Fruit fly (Drosophila melanogaster) whole organism, embryonic: Measurements from ENCODE around the gene Hip14.

Source experiments
- CG10543 ChIP-seq: fragments of 200-800 bp; sonication (Bioruptor generic); optimal IDR thresholded peaks from 3 replicates; lab custom pipeline; 2017; ENCODE audit warnings: missing biosample characterization, mild to moderate bottlenecking, missing genetic modification characterization, moderate library complexity
- CG10979 ChIP-seq: fragments of 200-800 bp; sonication (Bioruptor generic); optimal IDR thresholded peaks from 2 replicates; lab custom pipeline; 2018; ENCODE audit warnings: missing biosample characterization, mild to moderate bottlenecking, missing genetic modification characterization, moderate library complexity
- CG11723 ChIP-seq: fragments of 200-800 bp; sonication (Bioruptor generic); optimal IDR thresholded peaks from 2 replicates; lab custom pipeline; 2017; ENCODE audit warnings: missing biosample characterization, mild to moderate bottlenecking, missing genetic modification characterization
- CG12104 ChIP-seq: fragments of 200-800 bp; sonication (Bioruptor generic); optimal IDR thresholded peaks from 3 replicates; lab custom pipeline; 2016; ENCODE audit warnings: missing biosample characterization, missing genetic modification characterization
- CG12155 ChIP-seq: fragments of 200-800 bp; sonication (Bioruptor generic); optimal IDR thresholded peaks from 3 replicates; lab custom pipeline; 2016; ENCODE audit warnings: missing biosample characterization, missing genetic modification characterization
- CG15269 ChIP-seq: fragments of 200-800 bp; sonication (Bioruptor generic); optimal IDR thresholded peaks from 2 replicates; lab custom pipeline; 2018; ENCODE audit warnings: missing biosample characterization, mild to moderate bottlenecking, missing genetic modification characterization, moderate library complexity
- CG17612 ChIP-seq: fragments of 200-800 bp; sonication (Bioruptor generic); IDR thresholded peaks from 2 replicates; pipeline ENCODE4 v1.3.6; 2022; ENCODE audit warnings: missing biosample characterization, missing genetic modification characterization
- CG2875 ChIP-seq: fragments of 200-800 bp; sonication (Bioruptor generic); optimal IDR thresholded peaks from 2 replicates; lab custom pipeline; 2017; ENCODE audit warnings: missing biosample characterization, mild to moderate bottlenecking, missing genetic modification characterization, missing genetic modification reagents
- CG32767 ChIP-seq: fragments of 200-800 bp; sonication (Bioruptor generic); IDR thresholded peaks from 2 replicates; pipeline ENCODE4 v1.3.6; 2022; ENCODE audit warnings: missing biosample characterization, missing genetic modification characterization
- CG3847 ChIP-seq: fragments of 200-800 bp; sonication (Bioruptor generic); IDR thresholded peaks from 2 replicates; pipeline ENCODE4 v1.3.6; 2022; ENCODE audit warnings: missing biosample characterization, missing genetic modification characterization
- CG42726 ChIP-seq: fragments of 200-800 bp; sonication (Bioruptor generic); IDR thresholded peaks from 2 replicates; pipeline ENCODE4 v1.3.6; 2022; ENCODE audit warnings: missing biosample characterization, missing genetic modification characterization; ENCODE audit not compliant: partially characterized antibody
- CG4730 ChIP-seq: fragments of 200-800 bp; sonication (Bioruptor generic); IDR thresholded peaks from 2 replicates; pipeline ENCODE4 v1.3.6; 2022; ENCODE audit warnings: missing biosample characterization, missing genetic modification characterization
- CG5953 ChIP-seq: fragments of 200-800 bp; sonication (Bioruptor generic); IDR thresholded peaks from 2 replicates; pipeline ENCODE4 v1.3.6; 2022; ENCODE audit warnings: missing biosample characterization, missing genetic modification characterization
- CG6254 ChIP-seq: fragments of 200-800 bp; sonication (Bioruptor generic); optimal IDR thresholded peaks from 3 replicates; lab custom pipeline; 2017; ENCODE audit warnings: mild to moderate bottlenecking, missing biosample characterization, missing genetic modification reagents, missing genetic modification characterization
- CG7372 ChIP-seq: fragments of 200-800 bp; sonication (Bioruptor generic); IDR thresholded peaks from 2 replicates; pipeline ENCODE4 v1.3.6; 2022; ENCODE audit warnings: missing biosample characterization, missing genetic modification characterization
- CHES-1-like ChIP-seq: fragments of 200-800 bp; sonication (Bioruptor generic); optimal IDR thresholded peaks from 2 replicates; lab custom pipeline; 2016; ENCODE audit warnings: missing biosample characterization, missing genetic modification characterization
- CrebB ChIP-seq: fragments of 200-800 bp; sonication (Bioruptor generic); optimal IDR thresholded peaks from 3 replicates; lab custom pipeline; 2018; ENCODE audit warnings: missing biosample characterization, mild to moderate bottlenecking, missing genetic modification characterization
- E2f2 ChIP-seq: fragments of 200-800 bp; sonication (Bioruptor generic); IDR thresholded peaks from 2 replicates; pipeline ENCODE4 v1.3.6; 2022; ENCODE audit warnings: missing biosample characterization, missing genetic modification characterization
- Fer1 ChIP-seq: fragments of 200-800 bp; sonication (Bioruptor generic); optimal IDR thresholded peaks from 2 replicates; lab custom pipeline; 2017; ENCODE audit warnings: missing biosample characterization, mild to moderate bottlenecking, missing genetic modification characterization
- Fer3 ChIP-seq: fragments of 200-800 bp; sonication (Bioruptor generic); optimal IDR thresholded peaks from 2 replicates; lab custom pipeline; 2018; ENCODE audit warnings: missing biosample characterization, mild to moderate bottlenecking, missing genetic modification characterization, moderate library complexity
- GATAe ChIP-seq: fragments of 200-800 bp; sonication (Bioruptor generic); conservative IDR thresholded peaks from 2 replicates; pipeline ENCODE4 v1.3.6; 2022; ENCODE audit warnings: missing biosample characterization, missing genetic modification characterization
- H2.0 ChIP-seq: fragments of 200-800 bp; sonication (Bioruptor generic); IDR thresholded peaks from 2 replicates; pipeline ENCODE4 v1.3.6; 2022; ENCODE audit warnings: missing biosample characterization, missing genetic modification characterization
- HLH3B ChIP-seq: fragments of 200-800 bp; sonication (Bioruptor generic); IDR thresholded peaks from 2 replicates; pipeline ENCODE4 v1.3.6; 2022; ENCODE audit warnings: missing biosample characterization, missing genetic modification characterization
- HLH4C ChIP-seq: fragments of 200-800 bp; sonication (Bioruptor generic); IDR thresholded peaks from 3 replicates; pipeline ENCODE4 v1.3.6; 2022; ENCODE audit warnings: missing biosample characterization, missing genetic modification characterization; ENCODE audit not compliant: partially characterized antibody
- HmgD ChIP-seq: fragments of 200-800 bp; sonication (Bioruptor generic); optimal IDR thresholded peaks from 3 replicates; lab custom pipeline; 2016; ENCODE audit warnings: missing biosample characterization, missing genetic modification characterization
- Hsf ChIP-seq: fragments of 200-800 bp; sonication (Bioruptor generic); optimal IDR thresholded peaks from 3 replicates; lab custom pipeline; 2016; ENCODE audit warnings: missing biosample characterization, missing genetic modification characterization
- Oaz ChIP-seq: fragments of 200-800 bp; sonication (Bioruptor generic); IDR thresholded peaks from 2 replicates; pipeline ENCODE4 v1.3.6; 2022; ENCODE audit warnings: missing biosample characterization, missing genetic modification characterization
- Oli ChIP-seq: fragments of 200-800 bp; sonication (Bioruptor generic); optimal IDR thresholded peaks from 2 replicates; lab custom pipeline; 2018; ENCODE audit warnings: missing biosample characterization, mild to moderate bottlenecking, missing genetic modification characterization, moderate library complexity
- Sox102F ChIP-seq: fragments of 200-800 bp; sonication (Bioruptor generic); optimal IDR thresholded peaks from 2 replicates; lab custom pipeline; 2018; ENCODE audit warnings: missing biosample characterization, mild to moderate bottlenecking, missing genetic modification characterization, moderate library complexity
- ash1 ChIP-seq: fragments of 200-800 bp; sonication (Bioruptor generic); optimal IDR thresholded peaks from 2 replicates; lab custom pipeline; 2018; ENCODE audit warnings: missing biosample characterization, mild to moderate bottlenecking, missing genetic modification characterization
- ato ChIP-seq: fragments of 200-800 bp; sonication (Bioruptor generic); IDR thresholded peaks from 2 replicates; pipeline ENCODE4 v1.3.6; 2022; ENCODE audit warnings: missing biosample characterization, missing genetic modification characterization; ENCODE audit not compliant: partially characterized antibody
- br ChIP-seq: fragments of >200 bp; optimal IDR thresholded peaks from 2 replicates; lab custom pipeline; 2017
- chif ChIP-seq, 2 experiments: fragments of 200-800 bp; sonication (Bioruptor generic); optimal IDR thresholded peaks; 3 replicates each; lab custom pipeline; 2016; ENCODE audit warnings: missing biosample characterization in 2 of 2, missing genetic modification characterization in 2 of 2
- danr ChIP-seq: fragments of 200-800 bp; sonication (Bioruptor generic); IDR thresholded peaks from 2 replicates; pipeline ENCODE4 v1.3.6; 2022; ENCODE audit warnings: missing biosample characterization, missing genetic modification characterization
- gfzf ChIP-seq: fragments of 200-800 bp; sonication (Bioruptor generic); optimal IDR thresholded peaks from 2 replicates; lab custom pipeline; 2016; ENCODE audit warnings: missing biosample characterization, mild to moderate bottlenecking, missing genetic modification characterization, moderate library complexity
- gt ChIP-seq: fragments of 200-800 bp; sonication (Bioruptor generic); IDR thresholded peaks from 2 replicates; pipeline ENCODE4 v1.3.6; 2022; ENCODE audit warnings: missing biosample characterization, missing genetic modification characterization
- kay ChIP-seq: fragments of 200-800 bp; sonication (Bioruptor generic); optimal IDR thresholded peaks from 2 replicates; lab custom pipeline; 2016; ENCODE audit warnings: missing biosample characterization, missing genetic modification characterization
- klu ChIP-seq: fragments of 200-800 bp; sonication (Bioruptor generic); IDR thresholded peaks from 2 replicates; pipeline ENCODE4 v1.3.6; 2022; ENCODE audit warnings: missing biosample characterization, missing genetic modification characterization
- lola ChIP-seq, 3 experiments: fragments of >200 bp in 2 of 3; fragments of 200-800 bp in 1 of 3; sonication (Bioruptor generic) in 1 of 3; optimal IDR thresholded peaks; 2 replicates each; lab custom pipeline; 2017 to 2019; ENCODE audit warnings: missing biosample characterization in 3 of 3, missing genetic modification characterization in 3 of 3, mild to moderate bottlenecking in 1 of 3, moderate library complexity in 1 of 3
- maf-S ChIP-seq: fragments of 200-800 bp; sonication (Bioruptor generic); optimal IDR thresholded peaks from 2 replicates; lab custom pipeline; 2016; ENCODE audit warnings: missing biosample characterization, missing genetic modification characterization
- mirr ChIP-seq: fragments of 200-800 bp; sonication (Bioruptor generic); optimal IDR thresholded peaks from 3 replicates; lab custom pipeline; 2018; ENCODE audit warnings: missing biosample characterization, mild to moderate bottlenecking, missing genetic modification characterization
- oc ChIP-seq: fragments of 200-800 bp; sonication (Bioruptor generic); optimal IDR thresholded peaks from 2 replicates; lab custom pipeline; 2018; ENCODE audit warnings: missing biosample characterization, mild to moderate bottlenecking, missing genetic modification characterization, moderate library complexity
- pho ChIP-seq: fragments of 200-800 bp; sonication (Bioruptor generic); optimal IDR thresholded peaks from 2 replicates; lab custom pipeline; 2016; ENCODE audit warnings: missing biosample characterization, missing genetic modification characterization
- phol ChIP-seq: fragments of 200-800 bp; sonication (Bioruptor generic); optimal IDR thresholded peaks from 3 replicates; lab custom pipeline; 2018; ENCODE audit warnings: missing biosample characterization, mild to moderate bottlenecking, missing genetic modification characterization, moderate library complexity
- pum ChIP-seq: fragments of 200-800 bp; sonication (Bioruptor generic); optimal IDR thresholded peaks from 2 replicates; lab custom pipeline; 2016; ENCODE audit warnings: missing biosample characterization, missing genetic modification characterization
- seq ChIP-seq: fragments of 200-800 bp; sonication (Bioruptor generic); IDR thresholded peaks from 2 replicates; pipeline ENCODE4 v1.3.6; 2022; ENCODE audit warnings: missing biosample characterization, missing genetic modification characterization
- ssp ChIP-seq: fragments of 200-800 bp; sonication (Bioruptor generic); IDR thresholded peaks from 2 replicates; pipeline ENCODE4 v1.3.6; 2022; ENCODE audit warnings: missing biosample characterization, missing genetic modification characterization
- twi ChIP-seq: fragments of 200-800 bp; optimal IDR thresholded peaks from 2 replicates; lab custom pipeline; 2019; ENCODE audit warnings: missing biosample characterization, mild to moderate bottlenecking, missing genetic modification characterization, moderate library complexity
- tx ChIP-seq: fragments of 200-800 bp; sonication (Bioruptor generic); optimal IDR thresholded peaks from 2 replicates; lab custom pipeline; 2016; ENCODE audit warnings: missing biosample characterization, missing genetic modification characterization
- wdn ChIP-seq: fragments of 200-800 bp; sonication (Bioruptor generic); IDR thresholded peaks from 2 replicates; pipeline ENCODE4 v1.3.6; 2022; ENCODE audit warnings: missing biosample characterization, missing genetic modification characterization

Hip14 gene

DNA sequence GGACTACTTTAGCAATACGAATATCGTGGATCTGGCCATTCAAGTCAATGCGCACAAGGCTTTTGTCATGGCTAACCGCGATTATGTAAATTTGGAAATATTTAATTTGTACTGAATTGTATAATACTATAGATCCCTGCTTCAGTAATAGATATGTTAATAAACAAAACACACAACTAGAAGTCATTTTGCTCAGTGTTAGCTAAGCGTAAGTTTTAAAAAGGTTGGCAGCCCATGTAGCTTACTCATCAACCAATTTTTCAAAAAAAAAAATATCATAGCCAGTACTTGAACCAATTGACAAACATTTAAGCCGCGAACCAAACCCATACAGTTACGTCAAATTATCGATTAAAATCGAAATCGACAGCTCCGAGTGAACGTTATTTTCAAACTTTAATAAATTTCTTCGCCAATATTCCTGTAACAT is 49.0 kb downstream of the Hip14 start (continued):
- TF ChIP-seq HmgD (peak; percentile 72), Oaz (GFP tag; lab: Robert Waterston, UW) (peak; percentile 63), CG12155 (GFP tag; lab: Kevin White, UChicago) (peak; percentile 75), CrebB (peak; percentile 86), ssp (GFP tag; lab: Robert Waterston, UW) (peak; percentile 65; the same call in 1 of the 2 replicates), klu (GFP tag; lab: Robert Waterston, UW) (no peak; the same call in 1 of the 2 replicates), seq (GFP tag; lab: Robert Waterston, UW) (peak; percentile 70), ash1 (GFP tag; lab: Kevin White, UChicago) (no peak), pho (GFP tag; lab: Kevin White, UChicago) (peak; percentile 87), twi (peak; percentile 22), CG7372 (peak; percentile 73), HLH4C (GFP tag; lab: Robert Waterston, UW) (peak; percentile 44; the same call in 1 of the 3 replicates), maf-S (GFP tag; lab: Kevin White, UChicago) (peak; percentile 67), GATAe (GFP tag; lab: Robert Waterston, UW) (no peak), CG2875 (GFP tag; lab: Kevin White, UChicago) (peak; percentile 32), CG3847 (GFP tag; lab: Robert Waterston, UW) (peak; percentile 91), lola (GFP tag; optimal IDR thresholded peaks at IDR 0.05; lab: Kevin White, UChicago) (peak in 1 of 3 experiments; percentile 55), Sox102F (peak; percentile 67), Fer1 (GFP tag; lab: Kevin White, UChicago) (peak; percentile 85), phol (peak; percentile 80), CG6254 (GFP tag; lab: Kevin White, UChicago) (peak; percentile 57), CG32767 (GFP tag; lab: Robert Waterston, UW) (no peak), CG42726 (GFP tag; lab: Robert Waterston, UW) (no peak), HLH3B (GFP tag; lab: Robert Waterston, UW) (peak; percentile 69), CG4730 (GFP tag; lab: Robert Waterston, UW) (peak; percentile 65; the same call in 1 of the 2 replicates), H2.0 (GFP tag; lab: Robert Waterston, UW) (peak; percentile 81), CHES-1-like (GFP tag; lab: Kevin White, UChicago) (peak; percentile 84), CG12104 (GFP tag; lab: Kevin White, UChicago) (peak; percentile 56), CG15269 (peak; percentile 80), Fer3 (tag; lab: Kevin White, UChicago) (peak; percentile 76), CG10543 (GFP tag; lab: Kevin White, UChicago) (no peak), Hsf (GFP tag; lab: Kevin White, UChicago) (peak; percentile 79), CG10979 (peak; percentile 68), pum (GFP tag; lab: Kevin White, UChicago) (peak; percentile 63), mirr (GFP tag; lab: Kevin White, UChicago) (no peak), CG17612 (GFP tag; lab: Robert Waterston, UW) (peak; percentile 36; the same call in 1 of the 2 replicates), gt (GFP tag; lab: Robert Waterston, UW) (no peak), oc (tag; lab: Kevin White, UChicago) (peak; percentile 75), ato (GFP tag; lab: Robert Waterston, UW) (peak; percentile 65; the same call in 1 of the 2 replicates), gfzf (peak; percentile 67), kay (GFP tag; lab: Kevin White, UChicago) (peak; percentile 93), CG5953 (peak; percentile 70; the same call in 1 of the 2 replicates), tx (peak; percentile 43), Oli (tag; lab: Kevin White, UChicago) (peak; percentile 66), CG11723 (GFP tag; lab: Kevin White, UChicago) (peak; percentile 45), chif (GFP tag; optimal IDR thresholded peaks at IDR 0.05; lab: Kevin White, UChicago) (peak; percentile 53 to 76), wdn (GFP tag; lab: Robert Waterston, UW) (peak; percentile 66; the same call in 1 of the 2 replicates), danr (GFP tag; lab: Robert Waterston, UW) (0 out of 2 replicates have a peak, but pooled peaks have one; percentile 14), E2f2 (peak; percentile 70), br (lab: Kevin White, UChicago) (no peak)
